Worm (Caenorhabditis elegans): ENCODE measurements around the gene T02D1.7.

ce11 chrIV:17376127-17376526, 30.8 kb downstream of the T02D1.7 start, which contains the start of gene haf-1:
- TF ChIP-seq tbx-2 (tag; optimal IDR thresholded peaks at IDR 0.05) (no peak), ceh-8 (GFP tag; optimal IDR thresholded peaks at IDR 0.05) (no peak), unc-130 (tag; optimal IDR thresholded peaks at IDR 0.05) (no peak), unc-30 (tag; optimal IDR thresholded peaks at IDR 0.05) (no peak), nhr-77 (tag; optimal IDR thresholded peaks at IDR 0.05) (no peak), nhr-12 (tag; optimal IDR thresholded peaks at IDR 0.05) (no peak), ets-5 (GFP tag; IDR thresholded peaks at IDR 0.05) (no peak), mep-1 (tag; optimal IDR thresholded peaks at IDR 0.05) (no peak), rnt-1 (tag; optimal IDR thresholded peaks at IDR 0.05) (no peak)
